Worm (Caenorhabditis elegans) whole organism, early embryonic: ENCODE results near the gene chil-14.

Source experiments
- aly-1 ChIP-seq: sonication (generic microtip); optimal IDR thresholded peaks from 2 replicates; lab custom pipeline; 2016; ENCODE audit warnings: missing genetic modification characterization, missing compliant biosample characterization
- ama-1 ChIP-seq: fragments of 150-350 bp; optimal IDR thresholded peaks from 2 replicates; lab custom pipeline; 2014
- flt-1 ChIP-seq: fragments of 200-800 bp; sonication (Bioruptor generic); IDR thresholded peaks from 2 replicates; pipeline ENCODE4 v1.3.6; 2022; ENCODE audit warnings: missing genetic modification characterization, missing compliant biosample characterization

DNA sequence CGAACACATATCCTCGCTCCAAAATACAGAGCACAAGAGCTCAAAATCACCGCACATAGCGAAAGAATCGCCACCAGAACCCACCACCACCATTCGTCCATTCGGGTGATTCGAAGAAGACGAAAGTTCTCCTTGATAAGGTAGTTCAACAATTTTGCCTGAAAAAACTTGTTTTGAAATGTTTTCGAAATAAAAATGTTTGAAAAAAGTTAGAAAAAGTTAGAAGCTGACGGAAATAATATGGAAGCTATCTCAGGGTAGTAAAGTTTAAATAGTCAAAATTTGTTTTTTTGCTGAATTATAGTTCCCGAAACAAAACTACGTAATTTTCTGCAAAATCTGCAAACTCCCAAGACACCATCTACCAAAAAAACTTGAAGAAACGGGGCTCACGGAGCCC is 43.4 kb upstream of the chil-14 start, which contains the start of gene snt-5:
- no peak for TF ChIP-seq ama-1
- no peak for TF ChIP-seq aly-1 (tag; lab: Kevin White, UChicago)
- no peak for TF ChIP-seq flt-1 (GFP tag; lab: Robert Waterston, UW)
